Worm (Caenorhabditis elegans) whole organism, young adult: ENCODE results near the gene Y69H2.17.

Experiments used
- B0261.1 ChIP-seq: sonication (generic microtip); optimal IDR thresholded peaks from 2 replicates; lab custom pipeline; 2016; ENCODE audit warnings: mild to moderate bottlenecking, missing genetic modification characterization, moderate library complexity, missing compliant biosample characterization
- B0336.3 ChIP-seq: fragments of 200-800 bp; sonication (Bioruptor generic); IDR thresholded peaks from 2 replicates; pipeline ENCODE4 v1.3.6; 2022; ENCODE audit warnings: missing genetic modification characterization, missing compliant biosample characterization
- C06A6.2 ChIP-seq: fragments of 200-800 bp; sonication (Bioruptor generic); conservative IDR thresholded peaks from 2 replicates; pipeline ENCODE4 v1.3.6; 2022; ENCODE audit warnings: missing genetic modification characterization, missing compliant biosample characterization
- F22D6.2 ChIP-seq: sonication (generic microtip); optimal IDR thresholded peaks from 2 replicates; lab custom pipeline; 2016; ENCODE audit warnings: mild to moderate bottlenecking, missing genetic modification characterization, missing compliant biosample characterization
- F49E8.2 ChIP-seq: sonication (generic microtip); optimal IDR thresholded peaks from 3 replicates; lab custom pipeline; 2017; ENCODE audit warnings: missing genetic modification characterization, mild to moderate bottlenecking, missing compliant biosample characterization, antibody characterized with exemption, moderate library complexity; ENCODE audit not compliant: insufficient read depth
- Y53G8AR.9 ChIP-seq: fragments of 200-800 bp; sonication (Bioruptor generic); conservative IDR thresholded peaks from 2 replicates; pipeline ENCODE4 v1.3.6; 2022; ENCODE audit warnings: missing genetic modification reagents, missing genetic modification characterization, missing compliant biosample characterization
- aptf-2 ChIP-seq: fragments of 200-800 bp; sonication (Bioruptor generic); conservative IDR thresholded peaks from 2 replicates; pipeline ENCODE4 v1.3.6; 2022; ENCODE audit warnings: missing genetic modification reagents, missing genetic modification characterization, missing compliant biosample characterization
- athp-1 ChIP-seq: sonication (generic microtip); optimal IDR thresholded peaks from 2 replicates; lab custom pipeline; 2017; ENCODE audit warnings: mild to moderate bottlenecking, missing genetic modification characterization, missing compliant biosample characterization
- attf-3 ChIP-seq: fragments of 200-800 bp; sonication (Bioruptor generic); conservative IDR thresholded peaks from 2 replicates; pipeline ENCODE4 v1.3.6; 2022; ENCODE audit warnings: missing genetic modification reagents, missing genetic modification characterization, missing compliant biosample characterization
- attf-5 ChIP-seq: fragments of 200-800 bp; sonication (Bioruptor generic); optimal IDR thresholded peaks from 2 replicates; lab custom pipeline; 2018; ENCODE audit warnings: mild to moderate bottlenecking, missing genetic modification characterization, missing compliant biosample characterization
- cebp-2 ChIP-seq: fragments of 200-800 bp; sonication (Bioruptor generic); IDR thresholded peaks from 2 replicates; pipeline ENCODE4 v1.3.6; 2022; ENCODE audit warnings: missing genetic modification characterization, missing compliant biosample characterization
- ceh-40 ChIP-seq: fragments of 200-800 bp; sonication (Bioruptor generic); IDR thresholded peaks from 2 replicates; pipeline ENCODE4 v1.3.6; 2022; ENCODE audit warnings: missing genetic modification characterization, missing compliant biosample characterization
- die-1 ChIP-seq: sonication (generic microtip); optimal IDR thresholded peaks from 2 replicates; lab custom pipeline; 2016; ENCODE audit warnings: missing genotype, mild to moderate bottlenecking, missing genetic modification characterization, missing compliant biosample characterization
- dox-1 ChIP-seq: fragments of 200-800 bp; sonication (Bioruptor generic); IDR thresholded peaks from 2 replicates; pipeline ENCODE4 v1.3.6; 2022; ENCODE audit warnings: missing genetic modification reagents, missing genetic modification characterization, missing compliant biosample characterization
- dpl-1 ChIP-seq: fragments of 150-350 bp; optimal IDR thresholded peaks from 2 replicates; lab custom pipeline; 2014; ENCODE audit warnings: missing biosample characterization, missing genetic modification reagents, missing genetic modification characterization
- egrh-3 ChIP-seq: fragments of 200-800 bp; sonication (Bioruptor generic); IDR thresholded peaks from 2 replicates; pipeline ENCODE4 v1.3.6; 2022; ENCODE audit warnings: missing genetic modification reagents, missing genetic modification characterization, missing compliant biosample characterization
- ets-4 ChIP-seq: fragments of 200-800 bp; sonication (Bioruptor generic); optimal IDR thresholded peaks from 2 replicates; lab custom pipeline; 2018; ENCODE audit warnings: mild to moderate bottlenecking, missing genetic modification characterization, missing compliant biosample characterization
- hmg-20 ChIP-seq: fragments of 200-800 bp; sonication (Bioruptor generic); IDR thresholded peaks from 2 replicates; pipeline ENCODE4 v1.3.6; 2022; ENCODE audit warnings: missing genetic modification reagents, missing genetic modification characterization, missing compliant biosample characterization
- madf-8 ChIP-seq: fragments of 200-800 bp; sonication (Bioruptor generic); conservative IDR thresholded peaks from 2 replicates; pipeline ENCODE4 v1.3.6; 2022; ENCODE audit warnings: missing genetic modification reagents, missing genetic modification characterization, missing compliant biosample characterization
- mel-28 ChIP-seq: sonication (generic microtip); optimal IDR thresholded peaks from 2 replicates; lab custom pipeline; 2016; ENCODE audit warnings: borderline replicate concordance, mild to moderate bottlenecking, missing genetic modification characterization, missing compliant biosample characterization
- mxl-1 ChIP-seq: sonication (generic microtip); optimal IDR thresholded peaks from 2 replicates; lab custom pipeline; 2016; ENCODE audit warnings: missing genetic modification characterization, missing compliant biosample characterization
- nfya-2 ChIP-seq: fragments of 200-800 bp; sonication (Bioruptor generic); IDR thresholded peaks from 2 replicates; pipeline ENCODE4 v1.3.6; 2022; ENCODE audit warnings: missing genetic modification reagents, missing genetic modification characterization, missing compliant biosample characterization
- rec-8 ChIP-seq, 2 experiments: sonication (generic microtip); optimal IDR thresholded peaks; 2 replicates each; lab custom pipeline; 2016; ENCODE audit warnings: mild to moderate bottlenecking in 2 of 2, missing genetic modification characterization in 2 of 2, missing genetic modification reagents in 2 of 2, missing genotype in 2 of 2, missing biosample characterization in 1 of 2, missing compliant biosample characterization in 1 of 2, moderate library complexity in 1 of 2
- snpc-3.4 ChIP-seq: sonication (generic microtip); optimal IDR thresholded peaks from 2 replicates; lab custom pipeline; 2017; ENCODE audit warnings: missing genetic modification characterization, mild to moderate bottlenecking, missing compliant biosample characterization, antibody characterized with exemption, moderate library complexity, missing genotype, missing genetic modification reagents
- zfh-2 ChIP-seq: fragments of 200-800 bp; sonication (Bioruptor generic); conservative IDR thresholded peaks from 2 replicates; pipeline ENCODE4 v1.3.6; 2022; ENCODE audit warnings: missing genetic modification reagents, missing genetic modification characterization, missing compliant biosample characterization
- ztf-18 ChIP-seq: sonication (generic microtip); optimal IDR thresholded peaks from 2 replicates; lab custom pipeline; 2016; ENCODE audit warnings: missing genotype, mild to moderate bottlenecking, missing genetic modification characterization, missing compliant biosample characterization
- ztf-25 ChIP-seq: fragments of 200-800 bp; sonication (Bioruptor generic); IDR thresholded peaks from 2 replicates; pipeline ENCODE4 v1.3.6; 2022; ENCODE audit warnings: missing genetic modification reagents, missing genetic modification characterization, missing compliant biosample characterization
- ztf-26 ChIP-seq: sonication (generic microtip); optimal IDR thresholded peaks from 2 replicates; lab custom pipeline; 2017; ENCODE audit warnings: missing genetic modification characterization, missing compliant biosample characterization

The Y69H2.17 gene

ce11 chrV:18657391-18657790 is 27.3 kb upstream of the Y69H2.17 start:
- TF ChIP-seq F22D6.2 (tag; lab: Kevin White, UChicago): no peak
- TF ChIP-seq zfh-2: peak; percentile 63
- TF ChIP-seq ceh-40 (GFP tag; lab: Robert Waterston, UW): no peak
- no peak for TF ChIP-seq dpl-1 (GFP tag; lab: Kevin White, UChicago)

ce11 chrV:18658914-18659313 is 25.8 kb upstream of the Y69H2.17 start:
- TF ChIP-seq ztf-25 (GFP tag; lab: Robert Waterston, UW) (0 out of 2 replicates have a peak, but pooled peaks have one; percentile 36), dox-1 (GFP tag; lab: Robert Waterston, UW) (no peak), zfh-2 (peak; percentile 77), die-1 (tag; lab: Kevin White, UChicago) (no peak), nfya-2 (GFP tag; lab: Robert Waterston, UW) (no peak)

- no peak for TF ChIP-seq mxl-1
These were observed 22.4 kb upstream of the Y69H2.17 start for ce11 chrV:18662333-18662732.

- TF ChIP-seq F49E8.2 (tag; lab: Kevin White, UChicago): no peak
- no peak for TF ChIP-seq cebp-2 (GFP tag; lab: Robert Waterston, UW)
- TF ChIP-seq dpl-1 (GFP tag; lab: Kevin White, UChicago): no peak
- TF ChIP-seq ztf-26 (tag; lab: Kevin White, UChicago): no peak
These were observed 20.7 kb upstream of the Y69H2.17 start, which contains the start of gene Y69H2.3 for ce11 chrV:18664026-18664425. TSS of gene Y69H2.3 (minus strand) at chrV:18664126.

- TF ChIP-seq rec-8 (tag; optimal IDR thresholded peaks at IDR 0.05; lab: Kevin White, UChicago) (no peak), C06A6.2 (GFP tag; lab: Robert Waterston, UW) (no peak), Y53G8AR.9 (GFP tag; lab: Robert Waterston, UW) (no peak), aptf-2 (GFP tag; lab: Robert Waterston, UW) (no peak), dox-1 (GFP tag; lab: Robert Waterston, UW) (no peak), hmg-20 (GFP tag; lab: Robert Waterston, UW) (no peak), ets-4 (GFP tag; lab: Kevin White, UChicago) (no peak), attf-5 (GFP tag; lab: Kevin White, UChicago) (no peak), mxl-1 (no peak), snpc-3.4 (tag; lab: Kevin White, UChicago) (no peak), madf-8 (no peak), athp-1 (tag; lab: Kevin White, UChicago) (no peak), B0261.1 (tag; lab: Kevin White, UChicago) (no peak), ztf-18 (tag; lab: Kevin White, UChicago) (no peak), F22D6.2 (tag; lab: Kevin White, UChicago) (no peak)
These were observed 17.6 kb upstream of the Y69H2.17 start for ce11 chrV:18667179-18667578.

- TF ChIP-seq B0336.3 (GFP tag; lab: Robert Waterston, UW) (no peak), egrh-3 (GFP tag; lab: Robert Waterston, UW) (no peak), mel-28 (no peak)
- TF ChIP-seq, all 124 proteins: peak for 0
These were observed 14.7 kb upstream of the Y69H2.17 start, which contains the start of gene Y69H2.10 for ce11 chrV:18670017-18670416. TSS of gene Y69H2.10 (plus strand) at chrV:18670317.

- TF ChIP-seq zfh-2: peak; percentile 58
- TF ChIP-seq attf-3 (GFP tag; lab: Robert Waterston, UW): no peak
- TF ChIP-seq, all 124 proteins: peak for 1
These were observed 12.9 kb upstream of the Y69H2.17 start for ce11 chrV:18671811-18672210.
